Fruit fly (Drosophila melanogaster) whole organism, prepupa: ENCODE measurements around the gene Or67c.

ENCODE experiments used
- Blimp-1 ChIP-seq: fragments of 200-800 bp; sonication (Bioruptor generic); optimal IDR thresholded peaks from 3 replicates; lab custom pipeline; 2017; ENCODE audit warnings: missing biosample characterization, missing genetic modification characterization, mild to moderate bottlenecking, moderate library complexity, missing genetic modification reagents
- CG11902 ChIP-seq: fragments of 200-800 bp; sonication (Bioruptor generic); optimal IDR thresholded peaks from 3 replicates; lab custom pipeline; 2016; ENCODE audit warnings: missing biosample characterization, missing genetic modification characterization
- CG3032 ChIP-seq: fragments of 200-800 bp; optimal IDR thresholded peaks from 2 replicates; lab custom pipeline; 2019; ENCODE audit warnings: missing biosample characterization, mild to moderate bottlenecking, missing genetic modification characterization, moderate library complexity
- Eip78C ChIP-seq: fragments of 200-800 bp; sonication (Bioruptor generic); peaks from one replicate; lab custom pipeline; 2016; ENCODE audit warnings: missing biosample characterization, missing genetic modification characterization
- Hr39 ChIP-seq: fragments of 200-800 bp; sonication (Bioruptor generic); optimal IDR thresholded peaks from 2 replicates; lab custom pipeline; 2016; ENCODE audit warnings: missing biosample characterization, missing genetic modification characterization
- Lpt ChIP-seq: fragments of 200-800 bp; sonication (Bioruptor generic); optimal IDR thresholded peaks from 3 replicates; lab custom pipeline; 2016; ENCODE audit warnings: missing biosample characterization, missing genetic modification characterization
- dac ChIP-seq: fragments of 200-800 bp; sonication (Bioruptor generic); optimal IDR thresholded peaks from 2 replicates; lab custom pipeline; 2017; ENCODE audit warnings: missing biosample characterization, mild to moderate bottlenecking, missing genetic modification characterization
- net ChIP-seq: fragments of 200-800 bp; sonication (Bioruptor generic); optimal IDR thresholded peaks from 3 replicates; lab custom pipeline; 2016; ENCODE audit warnings: missing biosample characterization, missing genetic modification characterization

- no peak for TF ChIP-seq net (GFP tag; lab: Kevin White, UChicago)
- no peak for TF ChIP-seq dac (GFP tag; lab: Kevin White, UChicago)
- peak; percentile 84 for TF ChIP-seq Eip78C (GFP tag; lab: Kevin White, UChicago)
- no peak for TF ChIP-seq Blimp-1 (GFP tag; lab: Kevin White, UChicago)
- no peak for TF ChIP-seq Lpt (GFP tag; lab: Kevin White, UChicago)
- no peak for TF ChIP-seq CG3032 (tag; lab: Kevin White, UChicago)
- no peak for TF ChIP-seq CG11902 (GFP tag; lab: Kevin White, UChicago)
- no peak for TF ChIP-seq Hr39 (GFP tag; lab: Kevin White, UChicago)
These were observed 16.7 kb upstream of the Or67c start for dm6 chr3L:10261219-10261618.
